Fruit fly (Drosophila melanogaster): ENCODE measurements around the gene NTPase.

dm6 chr2L:2886226-2886569 is 548 bp upstream of the NTPase start:
- TF ChIP-seq CTCF (optimal IDR thresholded peaks at IDR 0.05) = no peak
- no peak for TF ChIP-seq CG8478 (optimal IDR thresholded peaks at IDR 0.05)

All from S2 (cell line).